Fruit fly (Drosophila melanogaster) whole organism, embryonic: ENCODE data around the gene ZIPIC.

Source experiments
- Aef1 ChIP-seq: fragments of 200-800 bp; sonication (Bioruptor generic); IDR thresholded peaks from 3 replicates; pipeline ENCODE4 v1.3.6; 2022; ENCODE audit warnings: missing biosample characterization, missing genetic modification characterization
- CG10267 ChIP-seq: fragments of 200-800 bp; sonication (Bioruptor generic); optimal IDR thresholded peaks from 2 replicates; lab custom pipeline; 2018; ENCODE audit warnings: missing biosample characterization, mild to moderate bottlenecking, missing genetic modification characterization, moderate library complexity
- CG10274 ChIP-seq: fragments of 200-800 bp; sonication (Bioruptor generic); optimal IDR thresholded peaks from 3 replicates; lab custom pipeline; 2017; ENCODE audit warnings: missing biosample characterization, mild to moderate bottlenecking, missing genetic modification characterization
- CG10321 ChIP-seq: fragments of 200-800 bp; sonication (Bioruptor generic); IDR thresholded peaks from 2 replicates; pipeline ENCODE4 v1.3.6; 2022; ENCODE audit warnings: missing biosample characterization, missing genetic modification characterization
- CG11560 ChIP-seq: fragments of 200-800 bp; sonication (Bioruptor generic); IDR thresholded peaks from 3 replicates; pipeline ENCODE4 v1.3.6; 2022; ENCODE audit warnings: missing biosample characterization, missing genetic modification characterization
- CG12391 ChIP-seq: fragments of 200-800 bp; sonication (Bioruptor generic); optimal IDR thresholded peaks from 3 replicates; lab custom pipeline; 2018; ENCODE audit warnings: missing biosample characterization, mild to moderate bottlenecking, missing genetic modification characterization, moderate library complexity
- CG12659 ChIP-seq: fragments of 200-800 bp; sonication (Bioruptor generic); optimal IDR thresholded peaks from 3 replicates; lab custom pipeline; 2017; ENCODE audit warnings: mild to moderate bottlenecking, missing biosample characterization, missing genetic modification reagents, missing genetic modification characterization
- CG14050 ChIP-seq: fragments of 200-800 bp; sonication (Bioruptor generic); IDR thresholded peaks from 3 replicates; pipeline ENCODE4 v1.3.6; 2022; ENCODE audit warnings: missing biosample characterization, missing genetic modification characterization
- CG14965 ChIP-seq: fragments of 200-800 bp; sonication (Bioruptor generic); optimal IDR thresholded peaks from 2 replicates; lab custom pipeline; 2016; ENCODE audit warnings: missing biosample characterization, missing genetic modification characterization, borderline replicate concordance
- CG1603 ChIP-seq: fragments of 200-800 bp; sonication (Bioruptor generic); optimal IDR thresholded peaks from 2 replicates; lab custom pipeline; 2019; ENCODE audit warnings: missing biosample characterization, mild to moderate bottlenecking, missing genetic modification characterization, moderate library complexity
- CG17829 ChIP-seq: fragments of 200-800 bp; optimal IDR thresholded peaks from 2 replicates; lab custom pipeline; 2019; ENCODE audit warnings: missing biosample characterization, mild to moderate bottlenecking, missing genetic modification characterization, moderate library complexity
- CG3838 ChIP-seq: fragments of 200-800 bp; sonication (Bioruptor generic); optimal IDR thresholded peaks from 3 replicates; lab custom pipeline; 2016; ENCODE audit warnings: missing biosample characterization, missing genetic modification characterization
- CG3847 ChIP-seq: fragments of 200-800 bp; sonication (Bioruptor generic); IDR thresholded peaks from 2 replicates; pipeline ENCODE4 v1.3.6; 2022; ENCODE audit warnings: missing biosample characterization, missing genetic modification characterization
- CG42726 ChIP-seq: fragments of 200-800 bp; sonication (Bioruptor generic); IDR thresholded peaks from 2 replicates; pipeline ENCODE4 v1.3.6; 2022; ENCODE audit warnings: missing biosample characterization, missing genetic modification characterization; ENCODE audit not compliant: partially characterized antibody
- CG6272 ChIP-seq: fragments of 200-800 bp; sonication (Bioruptor generic); IDR thresholded peaks from 2 replicates; pipeline ENCODE4 v1.3.6; 2022; ENCODE audit warnings: missing biosample characterization, missing genetic modification characterization
- CG8478 ChIP-seq: fragments of >200 bp; optimal IDR thresholded peaks from 2 replicates; lab custom pipeline; 2018
- CG9609 ChIP-seq: fragments of 200-800 bp; sonication (Bioruptor generic); optimal IDR thresholded peaks from 3 replicates; lab custom pipeline; 2016; ENCODE audit warnings: missing biosample characterization, missing genetic modification characterization
- CkIIα-i1 ChIP-seq: fragments of 200-800 bp; sonication (Bioruptor generic); IDR thresholded peaks from 2 replicates; pipeline ENCODE4 v1.3.6; 2022; ENCODE audit warnings: missing biosample characterization, missing genetic modification characterization
- Dp ChIP-seq: fragments of 200-800 bp; sonication (Bioruptor generic); optimal IDR thresholded peaks from 2 replicates; lab custom pipeline; 2018; ENCODE audit warnings: missing biosample characterization, mild to moderate bottlenecking, missing genetic modification characterization, moderate library complexity
- ERR ChIP-seq: fragments of 200-800 bp; sonication (Bioruptor generic); optimal IDR thresholded peaks from 2 replicates; lab custom pipeline; 2016; ENCODE audit warnings: missing biosample characterization, missing genetic modification characterization
- Elba2 ChIP-seq: fragments of 200-800 bp; sonication (Bioruptor generic); optimal IDR thresholded peaks from 3 replicates; lab custom pipeline; 2016; ENCODE audit warnings: missing biosample characterization, missing genetic modification characterization
- Ets65A ChIP-seq: fragments of 200-800 bp; sonication (Bioruptor generic); peaks from one replicate; lab custom pipeline; 2016; ENCODE audit warnings: missing biosample characterization, missing genetic modification characterization
- MESR4 ChIP-seq: fragments of 200-800 bp; sonication (Bioruptor generic); optimal IDR thresholded peaks from 2 replicates; lab custom pipeline; 2018; ENCODE audit warnings: missing biosample characterization, mild to moderate bottlenecking, missing genetic modification characterization, moderate library complexity
- Max ChIP-seq: fragments of 200-800 bp; sonication (Bioruptor generic); optimal IDR thresholded peaks from 2 replicates; lab custom pipeline; 2016; ENCODE audit warnings: missing biosample characterization, mild to moderate bottlenecking, missing genetic modification characterization
- Med ChIP-seq: fragments of 200-800 bp; sonication (Bioruptor generic); peaks from one replicate; lab custom pipeline; 2016; ENCODE audit warnings: missing biosample characterization, missing genetic modification characterization, mild to moderate bottlenecking, inconsistent platforms, moderate library complexity
- NC2β ChIP-seq: fragments of 200-800 bp; sonication (Bioruptor generic); optimal IDR thresholded peaks from 2 replicates; lab custom pipeline; 2016; ENCODE audit warnings: missing biosample characterization, missing genetic modification characterization
- Optix ChIP-seq: fragments of 200-800 bp; sonication (Bioruptor generic); IDR thresholded peaks from 3 replicates; pipeline ENCODE4 v1.3.6; 2022; ENCODE audit warnings: missing biosample characterization, missing genetic modification characterization
- Six4 ChIP-seq: fragments of 200-800 bp; sonication (Bioruptor generic); optimal IDR thresholded peaks from 2 replicates; lab custom pipeline; 2016; ENCODE audit warnings: missing biosample characterization, missing genetic modification characterization
- TFAM ChIP-seq: fragments of 200-800 bp; sonication (Bioruptor generic); optimal IDR thresholded peaks from 2 replicates; lab custom pipeline; 2017; ENCODE audit warnings: missing biosample characterization, missing genetic modification characterization, inconsistent platforms
- Vsx1 ChIP-seq: fragments of 200-800 bp; sonication (Bioruptor generic); optimal IDR thresholded peaks from 2 replicates; lab custom pipeline; 2017; ENCODE audit warnings: missing biosample characterization, mild to moderate bottlenecking, missing genetic modification characterization, missing genetic modification reagents
- Xrp1 ChIP-seq: fragments of 200-800 bp; sonication (Bioruptor generic); IDR thresholded peaks from 2 replicates; pipeline ENCODE4 v1.3.6; 2022; ENCODE audit warnings: missing biosample characterization, missing genetic modification characterization
- ase ChIP-seq: fragments of 200-800 bp; sonication (Bioruptor generic); IDR thresholded peaks from 3 replicates; pipeline ENCODE4 v1.3.6; 2022; ENCODE audit warnings: missing biosample characterization, missing genetic modification characterization
- cad ChIP-seq: fragments of >200 bp; optimal IDR thresholded peaks from 2 replicates; lab custom pipeline; 2017; ENCODE audit warnings: missing biosample characterization, missing genetic modification characterization
- cas ChIP-seq: fragments of 200-800 bp; sonication (Bioruptor generic); IDR thresholded peaks from 2 replicates; pipeline ENCODE4 v1.3.6; 2022; ENCODE audit warnings: missing biosample characterization, missing genetic modification characterization
- en ChIP-seq: fragments of 200-800 bp; sonication (Bioruptor generic); optimal IDR thresholded peaks from 2 replicates; lab custom pipeline; 2016; ENCODE audit warnings: missing biosample characterization, missing genetic modification characterization
- ewg ChIP-seq: fragments of 200-800 bp; sonication (Bioruptor generic); optimal IDR thresholded peaks from 3 replicates; lab custom pipeline; 2017; ENCODE audit warnings: mild to moderate bottlenecking, missing biosample characterization, missing genetic modification reagents, missing genetic modification characterization
- eyg ChIP-seq: fragments of 200-800 bp; sonication (Bioruptor generic); optimal IDR thresholded peaks from 3 replicates; lab custom pipeline; 2016; ENCODE audit warnings: missing biosample characterization, missing genetic modification characterization
- gsb-n ChIP-seq: fragments of 200-800 bp; sonication (Bioruptor generic); optimal IDR thresholded peaks from 3 replicates; lab custom pipeline; 2018; ENCODE audit warnings: missing biosample characterization, mild to moderate bottlenecking, missing genetic modification characterization
- inv ChIP-seq: fragments of 200-800 bp; sonication (Bioruptor generic); IDR thresholded peaks from 2 replicates; pipeline ENCODE4 v1.3.6; 2022; ENCODE audit warnings: missing biosample characterization, missing genetic modification characterization; ENCODE audit not compliant: partially characterized antibody
- knrl ChIP-seq: fragments of 200-800 bp; sonication (Bioruptor generic); IDR thresholded peaks from 3 replicates; pipeline ENCODE4 v1.3.6; 2022; ENCODE audit warnings: missing biosample characterization, missing genetic modification characterization; ENCODE audit not compliant: partially characterized antibody
- lilli ChIP-seq: fragments of 200-800 bp; sonication (Bioruptor generic); optimal IDR thresholded peaks from 3 replicates; lab custom pipeline; 2016; ENCODE audit warnings: missing biosample characterization, missing genetic modification characterization
- maf-S ChIP-seq: fragments of 200-800 bp; sonication (Bioruptor generic); optimal IDR thresholded peaks from 2 replicates; lab custom pipeline; 2016; ENCODE audit warnings: missing biosample characterization, missing genetic modification characterization
- mld ChIP-seq: fragments of 200-800 bp; sonication (Bioruptor generic); IDR thresholded peaks from 3 replicates; pipeline ENCODE4 v1.3.6; 2022; ENCODE audit warnings: missing biosample characterization, missing genetic modification characterization; ENCODE audit not compliant: partially characterized antibody
- nerfin-2 ChIP-seq: fragments of 200-800 bp; sonication (Bioruptor generic); IDR thresholded peaks from 2 replicates; pipeline ENCODE4 v1.3.6; 2022; ENCODE audit warnings: missing biosample characterization, missing genetic modification characterization; ENCODE audit not compliant: partially characterized antibody
- phol ChIP-seq: fragments of 200-800 bp; sonication (Bioruptor generic); optimal IDR thresholded peaks from 3 replicates; lab custom pipeline; 2018; ENCODE audit warnings: missing biosample characterization, mild to moderate bottlenecking, missing genetic modification characterization, moderate library complexity
- row ChIP-seq: fragments of 200-800 bp; sonication (Bioruptor generic); IDR thresholded peaks from 3 replicates; pipeline ENCODE4 v1.3.6; 2022; ENCODE audit warnings: missing biosample characterization, missing genetic modification characterization
- sim ChIP-seq: fragments of 200-800 bp; sonication (Bioruptor generic); IDR thresholded peaks from 2 replicates; pipeline ENCODE4 v1.3.6; 2022; ENCODE audit warnings: missing biosample characterization, missing genetic modification characterization
- sima ChIP-seq: fragments of 200-800 bp; sonication (Bioruptor generic); optimal IDR thresholded peaks from 2 replicates; lab custom pipeline; 2016; ENCODE audit warnings: missing biosample characterization, missing genetic modification characterization
- ssp ChIP-seq: fragments of 200-800 bp; sonication (Bioruptor generic); IDR thresholded peaks from 2 replicates; pipeline ENCODE4 v1.3.6; 2022; ENCODE audit warnings: missing biosample characterization, missing genetic modification characterization
- unc-4 ChIP-seq: fragments of 200-800 bp; sonication (Bioruptor generic); IDR thresholded peaks from 2 replicates; pipeline ENCODE4 v1.3.6; 2022; ENCODE audit warnings: missing biosample characterization, missing genetic modification characterization; ENCODE audit not compliant: partially characterized antibody
- wek ChIP-seq: fragments of 200-800 bp; sonication (Bioruptor generic); optimal IDR thresholded peaks from 3 replicates; lab custom pipeline; 2018; ENCODE audit warnings: missing biosample characterization, mild to moderate bottlenecking, missing genetic modification characterization, moderate library complexity
- zen ChIP-seq: fragments of 200-800 bp; sonication (Bioruptor generic); optimal IDR thresholded peaks from 3 replicates; lab custom pipeline; 2018; ENCODE audit warnings: missing biosample characterization, mild to moderate bottlenecking, missing genetic modification characterization, moderate library complexity

Gene ZIPIC

DNA sequence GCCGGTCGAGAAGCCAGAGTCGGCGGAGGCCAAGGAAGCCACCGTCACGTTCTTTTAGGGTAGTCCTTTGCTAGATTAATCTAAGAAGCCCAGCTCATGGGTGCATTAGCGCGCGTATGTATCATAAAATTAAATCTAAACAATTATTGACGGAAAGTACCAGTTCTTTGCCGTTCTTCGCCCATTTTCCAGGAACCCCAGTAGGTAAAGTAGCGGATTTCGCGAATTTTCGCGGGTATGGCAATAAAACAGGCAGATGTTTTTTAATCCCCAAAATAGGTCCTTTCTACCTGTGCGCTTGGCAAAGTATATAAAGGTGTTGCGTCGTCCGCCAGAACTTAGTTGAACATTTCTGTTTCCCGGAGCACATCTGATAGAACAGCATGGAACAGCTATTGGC is 4.2 kb upstream of the ZIPIC start:
- TF ChIP-seq Aef1 (GFP tag; lab: Robert Waterston, UW) (no peak), Elba2 (no peak), CG10321 (GFP tag; lab: Robert Waterston, UW) (no peak), CG9609 (no peak), ssp (GFP tag; lab: Robert Waterston, UW) (no peak), ERR (GFP tag; lab: Kevin White, UChicago) (no peak), ewg (no peak), CG3847 (GFP tag; lab: Robert Waterston, UW) (no peak), NC2β (GFP tag; lab: Kevin White, UChicago) (no peak), wek (GFP tag; lab: Kevin White, UChicago) (no peak), en (GFP tag; lab: Kevin White, UChicago) (no peak), zen (tag; lab: Kevin White, UChicago) (peak; percentile 73), CG10274 (GFP tag; lab: Kevin White, UChicago) (no peak), CG6272 (GFP tag; lab: Robert Waterston, UW) (no peak), Optix (GFP tag; lab: Robert Waterston, UW) (no peak), Max (GFP tag; lab: Kevin White, UChicago) (no peak), CG14965 (GFP tag; lab: Kevin White, UChicago) (no peak), ase (GFP tag; lab: Robert Waterston, UW) (no peak), CkIIα-i1 (no peak), mld (GFP tag; lab: Robert Waterston, UW) (no peak), cad (GFP tag; lab: Kevin White, UChicago) (peak; percentile 85), maf-S (GFP tag; lab: Kevin White, UChicago) (no peak), Vsx1 (GFP tag; lab: Kevin White, UChicago) (no peak), CG8478 (lab: Kevin White, UChicago) (no peak), Med (GFP tag; lab: Kevin White, UChicago) (peak; percentile 58)

- TF ChIP-seq unc-4, result peak; percentile 99
- TF ChIP-seq CG3838 (GFP tag; lab: Kevin White, UChicago), result no peak
- TF ChIP-seq CG14050 (GFP tag; lab: Robert Waterston, UW), result no peak
- TF ChIP-seq Six4 (GFP tag; lab: Kevin White, UChicago), result no peak
- peak; percentile 59 for TF ChIP-seq CG12391 (tag; lab: Kevin White, UChicago)
- no peak for TF ChIP-seq eyg (GFP tag; lab: Kevin White, UChicago)
- TF ChIP-seq Xrp1 (GFP tag; lab: Robert Waterston, UW), result no peak
- peak; percentile 99 for TF ChIP-seq nerfin-2 (GFP tag; lab: Robert Waterston, UW)
- TF ChIP-seq CG1603 (tag; lab: Kevin White, UChicago), result no peak
- TF ChIP-seq CG42726, result peak; percentile 97
- peak; percentile 49 for TF ChIP-seq phol
- no peak for TF ChIP-seq CG11560
- no peak for TF ChIP-seq gsb-n (tag; lab: Kevin White, UChicago)
- TF ChIP-seq CG17829, result peak; percentile 63
- peak; percentile 62 for TF ChIP-seq CG10267 (tag; lab: Kevin White, UChicago)
- no peak for TF ChIP-seq TFAM
- peak; percentile 63 for TF ChIP-seq Dp (GFP tag; lab: Kevin White, UChicago)
- TF ChIP-seq knrl (GFP tag; lab: Robert Waterston, UW), result peak; percentile 99
- no peak for TF ChIP-seq sima (GFP tag; lab: Kevin White, UChicago)
- peak; percentile 83 for TF ChIP-seq CG12659 (GFP tag; lab: Kevin White, UChicago)
- TF ChIP-seq sim, result no peak
- peak; percentile 40 for TF ChIP-seq Ets65A (GFP tag; lab: Kevin White, UChicago)
- TF ChIP-seq row (GFP tag; lab: Robert Waterston, UW), result peak; percentile 69
- TF ChIP-seq cas (GFP tag; lab: Robert Waterston, UW), result no peak
- no peak for TF ChIP-seq CkIIα-i1
- TF ChIP-seq inv (GFP tag; lab: Robert Waterston, UW), result peak; percentile 99
- TF ChIP-seq lilli (GFP tag; lab: Kevin White, UChicago), result peak; percentile 56
- peak; percentile 52 for TF ChIP-seq CG3847 (GFP tag; lab: Robert Waterston, UW)
- peak; percentile 71 for TF ChIP-seq MESR4
Measured at dm6 chr3R:30039494-30039893, 2.8 kb upstream of the ZIPIC start, which contains the start of the genes janA, Sry-alpha and Sry-beta. TSS of gene janA (minus strand) at chr3R:30039533. TSS of gene Sry-alpha (plus strand) at chr3R:30039719. TSS of gene Sry-beta (plus strand) at chr3R:30039719.
